Worm (Caenorhabditis elegans) whole organism, L3 larva: ENCODE measurements around the gene abhd-3.1.

Experiments
- ZK546.5 ChIP-seq: sonication (generic microtip); optimal IDR thresholded peaks from 2 replicates; lab custom pipeline; 2017; ENCODE audit warnings: missing biosample characterization, missing genetic modification characterization
- aly-2 ChIP-seq: fragments of 150-350 bp; optimal IDR thresholded peaks from 2 replicates; lab custom pipeline; 2014; ENCODE audit warnings: missing biosample characterization, missing genetic modification characterization
- ceh-82 ChIP-seq: fragments of 150-350 bp; optimal IDR thresholded peaks from 2 replicates; lab custom pipeline; 2014; ENCODE audit warnings: missing biosample characterization, missing genetic modification characterization
- elt-1 ChIP-seq: fragments of 150-350 bp; optimal IDR thresholded peaks from 2 replicates; lab custom pipeline; 2014; ENCODE audit warnings: missing biosample characterization, missing genetic modification characterization
- nhr-12 ChIP-seq: fragments of 150-350 bp; optimal IDR thresholded peaks from 2 replicates; lab custom pipeline; 2014; ENCODE audit warnings: missing biosample characterization, missing genetic modification characterization
- pqm-1 ChIP-seq: fragments of 150-350 bp; optimal IDR thresholded peaks from 2 replicates; lab custom pipeline; 2017; ENCODE audit warnings: missing biosample characterization, missing genetic modification characterization, inconsistent platforms
- zag-1 ChIP-seq: fragments of 150-350 bp; optimal IDR thresholded peaks from 2 replicates; lab custom pipeline; 2014; ENCODE audit warnings: missing biosample characterization, missing genetic modification characterization

- TF ChIP-seq ceh-82 (tag; lab: Kevin White, UChicago), result no peak
- TF ChIP-seq nhr-12 (tag; lab: Kevin White, UChicago), result no peak
- TF ChIP-seq pqm-1, result no peak
- TF ChIP-seq aly-2, result no peak
- TF ChIP-seq zag-1 (tag; lab: Kevin White, UChicago), result no peak
- TF ChIP-seq ZK546.5 (tag; lab: Kevin White, UChicago), result no peak
- TF ChIP-seq elt-1 (tag; lab: Kevin White, UChicago), result no peak
Measured at ce11 chrV:19998203-19998836, 43.0 kb downstream of the abhd-3.1 start.
